Worm (Caenorhabditis elegans): ENCODE results near the gene F16G10.1.

ce11 chrII:2417889-2418288 is 13.8 kb downstream of the F16G10.1 start, which contains the start of the genes F42G2.5 and F42G2.7:
- TF ChIP-seq dao-5 (tag; optimal IDR thresholded peaks at IDR 0.05) (no peak), W03F9.2 (tag; optimal IDR thresholded peaks at IDR 0.05) (no peak)
